Comparison of ENCODE assay signal across 6 worm cellular contexts in genomic region chrX:10141963-10142431, ce11.
A peak's percentile ranks its signal among the peaks of the same experiment; 100 is the strongest.
TF ChIP-seq lines count a peak whose summit lies in the region.

TSS of gene oac-14 (minus strand) at chrX:10142013.

TF ChIP-seq in whole organism, L1 larva, 84 proteins besides CTCF, POLR2A, EP300 and RAD21:
- peak; percentile 31 for TF ChIP-seq jun-1 (tag; optimal IDR thresholded peaks at IDR 0.05; lab: Kevin White, UChicago)
- peak; percentile 60 for TF ChIP-seq nhr-71 (tag; optimal IDR thresholded peaks at IDR 0.05; lab: Kevin White, UChicago)
- peak in 1 of 2 experiments; percentile 55 for TF ChIP-seq lin-35 (GFP tag; optimal IDR thresholded peaks at IDR 0.05; lab: Kevin White, UChicago)
- TF ChIP-seq nhr-20 (tag; optimal IDR thresholded peaks at IDR 0.05; lab: Kevin White, UChicago) = peak; percentile 73
- TF ChIP-seq efl-1 (optimal IDR thresholded peaks at IDR 0.05; lab: Kevin White, UChicago) = no peak
- TF ChIP-seq efl-1 (GFP tag; optimal IDR thresholded peaks at IDR 0.05 in 1 of 2; lab: Kevin White, UChicago) = peak in 1 of 2 experiments; percentile 84
- TF ChIP-seq egl-13 (tag; optimal IDR thresholded peaks at IDR 0.05; lab: Kevin White, UChicago) = no peak
- TF ChIP-seq nhr-90 (tag; optimal IDR thresholded peaks at IDR 0.05; lab: Kevin White, UChicago; ENCODE audit: poor library complexity) = peak; percentile 44
- peak; percentile 99 for TF ChIP-seq elt-2 (tag; optimal IDR thresholded peaks at IDR 0.05; lab: Kevin White, UChicago)
- TF ChIP-seq lin-14 (GFP tag; optimal IDR thresholded peaks at IDR 0.05; lab: Kevin White, UChicago) = peak; percentile 15
- TF ChIP-seq alr-1 (tag; optimal IDR thresholded peaks at IDR 0.05; lab: Kevin White, UChicago; ENCODE audit: borderline replicate concordance) = no peak
- peak; percentile 11 for TF ChIP-seq pqm-1 (tag; optimal IDR thresholded peaks at IDR 0.05; lab: Kevin White, UChicago)
- no peak for TF ChIP-seq pag-3 (tag; optimal IDR thresholded peaks at IDR 0.05; lab: Kevin White, UChicago; ENCODE audit: borderline replicate concordance, insufficient read depth)
- peak; percentile 53 for TF ChIP-seq nhr-19 (GFP tag; conservative IDR thresholded peaks at IDR 0.05; lab: Robert Waterston, UW)

TF ChIP-seq in whole organism, L2 larva, 48 proteins besides CTCF, POLR2A, EP300 and RAD21:
- TF ChIP-seq crh-2 (tag; optimal IDR thresholded peaks at IDR 0.05; lab: Kevin White, UChicago) (peak; percentile 78), lsy-2 (tag; optimal IDR thresholded peaks at IDR 0.05; lab: Kevin White, UChicago) (peak in 1 of 2 experiments; percentile 12), fos-1 (tag; optimal IDR thresholded peaks at IDR 0.05; lab: Kevin White, UChicago) (peak; percentile 93), nhr-129 (tag; optimal IDR thresholded peaks at IDR 0.05; lab: Kevin White, UChicago) (peak; percentile 41), sma-9 (GFP tag; optimal IDR thresholded peaks at IDR 0.05; lab: Kevin White, UChicago) (peak; percentile 90), sma-9 (tag; optimal IDR thresholded peaks at IDR 0.05; lab: Kevin White, UChicago) (no peak), gmeb-1 (tag; optimal IDR thresholded peaks at IDR 0.05; lab: Kevin White, UChicago) (peak; percentile 51), nhr-12 (tag; optimal IDR thresholded peaks at IDR 0.05; lab: Kevin White, UChicago) (no peak), nhr-10 (tag; optimal IDR thresholded peaks at IDR 0.05; lab: Kevin White, UChicago) (no peak), F13H6.1 (tag; optimal IDR thresholded peaks at IDR 0.05; lab: Kevin White, UChicago) (peak; percentile 87), sma-3 (GFP tag; optimal IDR thresholded peaks at IDR 0.05; lab: Kevin White, UChicago) (peak; percentile 47)

TF ChIP-seq in whole organism, L3 larva, 47 proteins besides CTCF, POLR2A, EP300 and RAD21 (continues in another document):
- TF ChIP-seq R02D3.7 (tag; optimal IDR thresholded peaks at IDR 0.05; lab: Kevin White, UChicago) (no peak), nhr-76 (tag; optimal IDR thresholded peaks at IDR 0.05; lab: Kevin White, UChicago) (no peak), elt-1 (tag; optimal IDR thresholded peaks at IDR 0.05; lab: Kevin White, UChicago) (no peak), fos-1 (tag; optimal IDR thresholded peaks at IDR 0.05; lab: Kevin White, UChicago) (no peak), ceh-28 (tag; optimal IDR thresholded peaks at IDR 0.05; lab: Kevin White, UChicago) (peak; percentile 31), pha-4 (tag; optimal IDR thresholded peaks at IDR 0.05; lab: Kevin White, UChicago) (peak; percentile 50), aly-2 (tag; optimal IDR thresholded peaks at IDR 0.05; lab: Kevin White, UChicago) (no peak), lsy-12 (tag; optimal IDR thresholded peaks at IDR 0.05; lab: Kevin White, UChicago) (no peak), elt-2 (tag; optimal IDR thresholded peaks at IDR 0.05; lab: Kevin White, UChicago) (peak; percentile 99), hmg-11 (tag; optimal IDR thresholded peaks at IDR 0.05; lab: Kevin White, UChicago) (no peak), ztf-11 (tag; optimal IDR thresholded peaks at IDR 0.05; lab: Kevin White, UChicago) (no peak), snpc-4 (tag; optimal IDR thresholded peaks at IDR 0.05; lab: Kevin White, UChicago) (no peak), nfya-1 (tag; optimal IDR thresholded peaks at IDR 0.05; lab: Kevin White, UChicago; ENCODE audit: insufficient read depth) (peak; percentile 17), pqm-1 (tag; optimal IDR thresholded peaks at IDR 0.05; lab: Kevin White, UChicago) (peak; percentile 98), nhr-23 (tag; optimal IDR thresholded peaks at IDR 0.05; lab: Kevin White, UChicago) (no peak), mdl-1 (tag; optimal IDR thresholded peaks at IDR 0.05; lab: Kevin White, UChicago) (no peak), jun-1 (tag; optimal IDR thresholded peaks at IDR 0.05; lab: Kevin White, UChicago) (peak; percentile 89), lin-39 (tag; optimal IDR thresholded peaks at IDR 0.05; lab: Kevin White, UChicago) (no peak)

TF ChIP-seq in whole organism, L4 larva, 104 proteins besides CTCF, POLR2A, EP300 and RAD21 (continues in another document):
- TF ChIP-seq nhr-11 (tag; optimal IDR thresholded peaks at IDR 0.05; lab: Kevin White, UChicago) (peak; percentile 42), mdl-1 (tag; optimal IDR thresholded peaks at IDR 0.05; lab: Kevin White, UChicago) (peak in 1 of 2 experiments; percentile 50), daf-16 (GFP tag; optimal IDR thresholded peaks at IDR 0.05; lab: Kevin White, UChicago) (peak in 1 of 2 experiments; percentile 81), daf-16 (tag; optimal IDR thresholded peaks at IDR 0.05; lab: Kevin White, UChicago) (peak; percentile 95), egl-27 (tag; optimal IDR thresholded peaks at IDR 0.05; lab: Kevin White, UChicago) (no peak), mdt-29 (GFP tag; IDR thresholded peaks at IDR 0.05; lab: Robert Waterston, UW) (peak; percentile 83), daf-19 (GFP tag; conservative IDR thresholded peaks at IDR 0.05; lab: Robert Waterston, UW) (no peak), nhr-102 (tag; optimal IDR thresholded peaks at IDR 0.05; lab: Kevin White, UChicago) (peak; percentile 85), spr-1 (tag; optimal IDR thresholded peaks at IDR 0.05; lab: Kevin White, UChicago) (peak; percentile 21), nhr-28 (tag; optimal IDR thresholded peaks at IDR 0.05; lab: Kevin White, UChicago) (peak; percentile 98), tra-1 (GFP tag; IDR thresholded peaks at IDR 0.05; lab: Robert Waterston, UW) (peak; percentile 81), nhr-48 (tag; optimal IDR thresholded peaks at IDR 0.05; lab: Kevin White, UChicago) (peak; percentile 88), tag-97 (GFP tag; IDR thresholded peaks at IDR 0.05; lab: Robert Waterston, UW) (no peak), ceh-20 (GFP tag; IDR thresholded peaks at IDR 0.05; lab: Robert Waterston, UW) (peak; percentile 82), pqm-1 (tag; optimal IDR thresholded peaks at IDR 0.05; lab: Kevin White, UChicago) (peak; percentile 81), aha-1 (tag; lab: Kevin White, UChicago) (peak; percentile 31), hif-1 (tag; optimal IDR thresholded peaks at IDR 0.05; lab: Kevin White, UChicago) (peak in 1 of 2 experiments; percentile 37), lin-1 (GFP tag; IDR thresholded peaks at IDR 0.05; lab: Robert Waterston, UW) (peak; percentile 70)

TF ChIP-seq in whole organism, late embryonic, 69 proteins besides CTCF, POLR2A, EP300 and RAD21:
- no peak for TF ChIP-seq ama-1 (optimal IDR thresholded peaks at IDR 0.05; lab: Kevin White, UChicago)
- TF ChIP-seq T23F11.4 (GFP tag; optimal IDR thresholded peaks at IDR 0.05; lab: Kevin White, UChicago) = no peak
- no peak for TF ChIP-seq ceh-6 (GFP tag; optimal IDR thresholded peaks at IDR 0.05; lab: Kevin White, UChicago)
- no peak for TF ChIP-seq hlh-13 (GFP tag; optimal IDR thresholded peaks at IDR 0.05; lab: Kevin White, UChicago)
- TF ChIP-seq fkh-6 (tag; optimal IDR thresholded peaks at IDR 0.05; lab: Kevin White, UChicago) = no peak
- no peak for TF ChIP-seq ceh-31 (tag; optimal IDR thresholded peaks at IDR 0.05; lab: Kevin White, UChicago)
- no peak for TF ChIP-seq fax-1 (tag; optimal IDR thresholded peaks at IDR 0.05; lab: Kevin White, UChicago)
- no peak for TF ChIP-seq elt-4 (tag; optimal IDR thresholded peaks at IDR 0.05; lab: Kevin White, UChicago)
- TF ChIP-seq elt-2 (tag; optimal IDR thresholded peaks at IDR 0.05; lab: Kevin White, UChicago) = peak; percentile 54

TF ChIP-seq in whole organism, young adult, 124 proteins besides CTCF, POLR2A, EP300 and RAD21 (continues in another document):
- TF ChIP-seq dox-1 (GFP tag; IDR thresholded peaks at IDR 0.05; lab: Robert Waterston, UW) = 0 out of 2 replicates have a peak, but pooled peaks have one; percentile 24
- TF ChIP-seq tbx-9 (tag; optimal IDR thresholded peaks at IDR 0.05; lab: Kevin White, UChicago; ENCODE audit: borderline replicate concordance) = no peak
- no peak for TF ChIP-seq hrde-1 (tag; optimal IDR thresholded peaks at IDR 0.05; lab: Kevin White, UChicago; ENCODE audit: borderline replicate concordance)
- no peak for TF ChIP-seq unc-62 (GFP tag; optimal IDR thresholded peaks at IDR 0.05; lab: Kevin White, UChicago)
- TF ChIP-seq nhr-179 (tag; optimal IDR thresholded peaks at IDR 0.05; lab: Kevin White, UChicago) = no peak
- TF ChIP-seq F49E8.2 (tag; optimal IDR thresholded peaks at IDR 0.05; lab: Kevin White, UChicago; ENCODE audit: insufficient read depth) = no peak
- TF ChIP-seq B0035.1 (tag; optimal IDR thresholded peaks at IDR 0.05; lab: Kevin White, UChicago) = no peak
- no peak for TF ChIP-seq Y79H2A.3 (GFP tag; conservative IDR thresholded peaks at IDR 0.05; lab: Robert Waterston, UW)
- TF ChIP-seq snpc-1.3 (tag; optimal IDR thresholded peaks at IDR 0.05; lab: Kevin White, UChicago; ENCODE audit: insufficient read depth) = no peak
- TF ChIP-seq gei-17 (GFP tag; optimal IDR thresholded peaks at IDR 0.05; lab: Kevin White, UChicago) = no peak
- TF ChIP-seq akir-1 (GFP tag; optimal IDR thresholded peaks at IDR 0.05; lab: Kevin White, UChicago) = no peak
- no peak for TF ChIP-seq rcor-1 (GFP tag; IDR thresholded peaks at IDR 0.05; lab: Robert Waterston, UW)
- TF ChIP-seq sdz-38 (tag; optimal IDR thresholded peaks at IDR 0.05; lab: Kevin White, UChicago) = no peak
- TF ChIP-seq ceh-79 (tag; optimal IDR thresholded peaks at IDR 0.05; lab: Kevin White, UChicago) = no peak
- no peak for TF ChIP-seq hlh-26 (GFP tag; conservative IDR thresholded peaks at IDR 0.05; lab: Robert Waterston, UW)
- no peak for TF ChIP-seq snpc-4 (GFP tag; optimal IDR thresholded peaks at IDR 0.05; lab: Kevin White, UChicago)
- TF ChIP-seq snpc-4 (tag; optimal IDR thresholded peaks at IDR 0.05; lab: Kevin White, UChicago) = peak in 1 of 4 experiments; percentile 32
- TF ChIP-seq ztf-3 (GFP tag; optimal IDR thresholded peaks at IDR 0.05; lab: Kevin White, UChicago) = no peak
- TF ChIP-seq mcd-1 (GFP tag; IDR thresholded peaks at IDR 0.05; lab: Robert Waterston, UW) = peak; percentile 13; the same call in 1 of the 2 replicates
- no peak for TF ChIP-seq Y56A3A.18 (GFP tag; IDR thresholded peaks at IDR 0.05; lab: Robert Waterston, UW)
- TF ChIP-seq tlf-1 (GFP tag; optimal IDR thresholded peaks at IDR 0.05; lab: Kevin White, UChicago) = peak; percentile 8
- TF ChIP-seq cebp-1 (GFP tag; IDR thresholded peaks at IDR 0.05; lab: Robert Waterston, UW) = no peak
- peak; percentile 33 for TF ChIP-seq cebp-1 (tag; optimal IDR thresholded peaks at IDR 0.05; lab: Kevin White, UChicago)
- TF ChIP-seq let-607 (tag; optimal IDR thresholded peaks at IDR 0.05; lab: Kevin White, UChicago) = peak in 1 of 2 experiments; percentile 56
- no peak for TF ChIP-seq F55B11.4 (tag; optimal IDR thresholded peaks at IDR 0.05; lab: Kevin White, UChicago; ENCODE audit: borderline replicate concordance, insufficient read depth)
- TF ChIP-seq attf-3 (GFP tag; conservative IDR thresholded peaks at IDR 0.05; lab: Robert Waterston, UW) = no peak
- peak; percentile 20 for TF ChIP-seq lin-40 (tag; optimal IDR thresholded peaks at IDR 0.05; lab: Kevin White, UChicago)
- no peak for TF ChIP-seq F22D6.2 (tag; optimal IDR thresholded peaks at IDR 0.05; lab: Kevin White, UChicago)
- peak; percentile 57 for TF ChIP-seq atf-7 (tag; optimal IDR thresholded peaks at IDR 0.05; lab: Kevin White, UChicago)
- no peak for TF ChIP-seq xnd-1 (tag; optimal IDR thresholded peaks at IDR 0.05; lab: Kevin White, UChicago)
